Fruit fly (Drosophila melanogaster) whole organism, embryonic: ENCODE measurements around the gene CG7841.

Experiments
- Bgb ChIP-seq: fragments of 200-800 bp; sonication (Bioruptor generic); IDR thresholded peaks from 2 replicates; pipeline ENCODE4 v1.3.6; 2022; ENCODE audit warnings: missing biosample characterization, missing genetic modification characterization; ENCODE audit not compliant: partially characterized antibody
- CG10431 ChIP-seq: fragments of 200-800 bp; sonication (Bioruptor generic); optimal IDR thresholded peaks from 3 replicates; lab custom pipeline; 2018; ENCODE audit warnings: missing biosample characterization, mild to moderate bottlenecking, missing genetic modification characterization
- CG10462 ChIP-seq: fragments of 200-800 bp; sonication (Bioruptor generic); optimal IDR thresholded peaks from 2 replicates; lab custom pipeline; 2016; ENCODE audit warnings: missing biosample characterization, missing genetic modification characterization
- CG12071 ChIP-seq: fragments of 200-800 bp; sonication (Bioruptor generic); optimal IDR thresholded peaks from 3 replicates; lab custom pipeline; 2018; ENCODE audit warnings: missing biosample characterization, mild to moderate bottlenecking, missing genetic modification characterization
- CG12155 ChIP-seq: fragments of 200-800 bp; sonication (Bioruptor generic); optimal IDR thresholded peaks from 3 replicates; lab custom pipeline; 2016; ENCODE audit warnings: missing biosample characterization, missing genetic modification characterization
- CG12299 ChIP-seq: fragments of 200-800 bp; sonication (Bioruptor generic); optimal IDR thresholded peaks from 2 replicates; lab custom pipeline; 2018; ENCODE audit warnings: missing biosample characterization, mild to moderate bottlenecking, missing genetic modification characterization
- CG17568 ChIP-seq: fragments of 200-800 bp; sonication (Bioruptor generic); optimal IDR thresholded peaks from 2 replicates; lab custom pipeline; 2018; ENCODE audit warnings: missing biosample characterization, mild to moderate bottlenecking, missing genetic modification characterization, moderate library complexity
- CG17612 ChIP-seq: fragments of 200-800 bp; sonication (Bioruptor generic); IDR thresholded peaks from 2 replicates; pipeline ENCODE4 v1.3.6; 2022; ENCODE audit warnings: missing biosample characterization, missing genetic modification characterization
- CG1832 ChIP-seq: fragments of 200-800 bp; sonication (Bioruptor generic); optimal IDR thresholded peaks from 2 replicates; lab custom pipeline; 2017; ENCODE audit warnings: missing biosample characterization, mild to moderate bottlenecking, missing genetic modification characterization, inconsistent platforms
- CG30403 ChIP-seq: fragments of 200-800 bp; sonication (Bioruptor generic); optimal IDR thresholded peaks from 3 replicates; lab custom pipeline; 2016; ENCODE audit warnings: missing biosample characterization, missing genetic modification characterization
- CG3065 ChIP-seq: fragments of 200-800 bp; sonication (Bioruptor generic); optimal IDR thresholded peaks from 2 replicates; lab custom pipeline; 2016; ENCODE audit warnings: missing biosample characterization, missing genetic modification characterization
- CG33213 ChIP-seq: fragments of 200-800 bp; sonication (Bioruptor generic); optimal IDR thresholded peaks from 3 replicates; lab custom pipeline; 2016; ENCODE audit warnings: missing biosample characterization, missing genetic modification characterization
- CG34422 ChIP-seq: fragments of 200-800 bp; sonication (Bioruptor generic); IDR thresholded peaks from 3 replicates; pipeline ENCODE4 v1.3.6; 2022; ENCODE audit warnings: missing biosample characterization, missing genetic modification characterization
- CG4617 ChIP-seq: fragments of 200-800 bp; sonication (Bioruptor generic); optimal IDR thresholded peaks from 3 replicates; lab custom pipeline; 2016; ENCODE audit warnings: missing biosample characterization, missing genetic modification characterization, borderline replicate concordance
- CrebB ChIP-seq: fragments of 200-800 bp; sonication (Bioruptor generic); optimal IDR thresholded peaks from 3 replicates; lab custom pipeline; 2018; ENCODE audit warnings: missing biosample characterization, mild to moderate bottlenecking, missing genetic modification characterization
- D19A ChIP-seq: fragments of 200-800 bp; optimal IDR thresholded peaks from 3 replicates; lab custom pipeline; 2019; ENCODE audit warnings: missing biosample characterization, mild to moderate bottlenecking, missing genetic modification characterization, moderate library complexity
- Dbx ChIP-seq: fragments of 200-800 bp; sonication (Bioruptor generic); IDR thresholded peaks from 3 replicates; pipeline ENCODE4 v1.3.6; 2022; ENCODE audit warnings: missing biosample characterization, missing genetic modification characterization
- Dll ChIP-seq: fragments of 200-800 bp; sonication (Bioruptor generic); IDR thresholded peaks from 4 replicates; pipeline ENCODE4 v1.3.6; 2022; ENCODE audit warnings: missing biosample characterization, missing genetic modification characterization; ENCODE audit not compliant: partially characterized antibody
- Doc3 ChIP-seq: fragments of 200-800 bp; sonication (Bioruptor generic); IDR thresholded peaks from 3 replicates; pipeline ENCODE4 v1.3.6; 2022; ENCODE audit warnings: missing biosample characterization, missing genetic modification characterization; ENCODE audit not compliant: partially characterized antibody
- E2f1 ChIP-seq: fragments of 200-800 bp; sonication (Bioruptor generic); IDR thresholded peaks from 2 replicates; pipeline ENCODE4 v1.3.6; 2022; ENCODE audit warnings: missing biosample characterization, missing genetic modification characterization
- ERR ChIP-seq: fragments of 200-800 bp; sonication (Bioruptor generic); optimal IDR thresholded peaks from 2 replicates; lab custom pipeline; 2016; ENCODE audit warnings: missing biosample characterization, missing genetic modification characterization
- Fer1 ChIP-seq: fragments of 200-800 bp; sonication (Bioruptor generic); optimal IDR thresholded peaks from 2 replicates; lab custom pipeline; 2017; ENCODE audit warnings: missing biosample characterization, mild to moderate bottlenecking, missing genetic modification characterization
- HLH4C ChIP-seq: fragments of 200-800 bp; sonication (Bioruptor generic); IDR thresholded peaks from 3 replicates; pipeline ENCODE4 v1.3.6; 2022; ENCODE audit warnings: missing biosample characterization, missing genetic modification characterization; ENCODE audit not compliant: partially characterized antibody
- Hmx ChIP-seq: fragments of 200-800 bp; sonication (Bioruptor generic); optimal IDR thresholded peaks from 2 replicates; lab custom pipeline; 2016; ENCODE audit warnings: missing biosample characterization, missing genetic modification characterization
- MESR4 ChIP-seq: fragments of 200-800 bp; sonication (Bioruptor generic); optimal IDR thresholded peaks from 2 replicates; lab custom pipeline; 2018; ENCODE audit warnings: missing biosample characterization, mild to moderate bottlenecking, missing genetic modification characterization, moderate library complexity
- Optix ChIP-seq: fragments of 200-800 bp; sonication (Bioruptor generic); IDR thresholded peaks from 3 replicates; pipeline ENCODE4 v1.3.6; 2022; ENCODE audit warnings: missing biosample characterization, missing genetic modification characterization
- Sox100B ChIP-seq: fragments of 200-800 bp; sonication (Bioruptor generic); optimal IDR thresholded peaks from 3 replicates; lab custom pipeline; 2018; ENCODE audit warnings: missing biosample characterization, mild to moderate bottlenecking, missing genetic modification characterization
- Vsx1 ChIP-seq: fragments of 200-800 bp; sonication (Bioruptor generic); optimal IDR thresholded peaks from 2 replicates; lab custom pipeline; 2017; ENCODE audit warnings: missing biosample characterization, mild to moderate bottlenecking, missing genetic modification characterization, missing genetic modification reagents
- Xrp1 ChIP-seq: fragments of 200-800 bp; sonication (Bioruptor generic); IDR thresholded peaks from 2 replicates; pipeline ENCODE4 v1.3.6; 2022; ENCODE audit warnings: missing biosample characterization, missing genetic modification characterization
- bsh ChIP-seq, 2 experiments: fragments of 200-800 bp; sonication (Bioruptor generic); optimal IDR thresholded peaks; 2 replicates each; lab custom pipeline; 2017 to 2018; ENCODE audit warnings: mild to moderate bottlenecking in 2 of 2, missing biosample characterization in 2 of 2, missing genetic modification characterization in 2 of 2, moderate library complexity in 1 of 2
- chn ChIP-seq: fragments of 200-800 bp; sonication (Bioruptor generic); optimal IDR thresholded peaks from 2 replicates; lab custom pipeline; 2016; ENCODE audit warnings: missing biosample characterization, missing genetic modification characterization
- crc ChIP-seq: fragments of 200-800 bp; sonication (Bioruptor generic); optimal IDR thresholded peaks from 2 replicates; lab custom pipeline; 2016; ENCODE audit warnings: missing biosample characterization, missing genetic modification characterization
- crp ChIP-seq, 2 experiments: fragments of 200-800 bp; sonication (Bioruptor generic); optimal IDR thresholded peaks; 2 replicates in 1 of 2; 3 replicates in 1 of 2; lab custom pipeline; 2017; ENCODE audit warnings: missing biosample characterization in 2 of 2, missing genetic modification characterization in 2 of 2, mild to moderate bottlenecking in 1 of 2, moderate library complexity in 1 of 2
- dmrt11E ChIP-seq: fragments of 200-800 bp; sonication (Bioruptor generic); optimal IDR thresholded peaks from 3 replicates; lab custom pipeline; 2018; ENCODE audit warnings: missing biosample characterization, mild to moderate bottlenecking, missing genetic modification characterization, moderate library complexity
- esg ChIP-seq: fragments of 200-800 bp; sonication (Bioruptor generic); conservative IDR thresholded peaks from 2 replicates; pipeline ENCODE4 v1.3.6; 2022; ENCODE audit warnings: missing biosample characterization, missing genetic modification characterization
- ftz-f1 ChIP-seq: fragments of 200-800 bp; sonication (Bioruptor generic); optimal IDR thresholded peaks from 2 replicates; lab custom pipeline; 2016; ENCODE audit warnings: missing biosample characterization, missing genetic modification characterization
- fu2 ChIP-seq: fragments of 200-800 bp; sonication (Bioruptor generic); optimal IDR thresholded peaks from 2 replicates; lab custom pipeline; 2016; ENCODE audit warnings: missing biosample characterization, missing genetic modification characterization
- insv ChIP-seq, 2 experiments: fragments of 200-800 bp; sonication (Bioruptor generic); optimal IDR thresholded peaks; 3 replicates each; lab custom pipeline; 2016 to 2018; ENCODE audit warnings: missing biosample characterization in 2 of 2, missing genetic modification characterization in 2 of 2
- inv ChIP-seq: fragments of 200-800 bp; sonication (Bioruptor generic); IDR thresholded peaks from 2 replicates; pipeline ENCODE4 v1.3.6; 2022; ENCODE audit warnings: missing biosample characterization, missing genetic modification characterization; ENCODE audit not compliant: partially characterized antibody
- kay ChIP-seq: fragments of 200-800 bp; sonication (Bioruptor generic); optimal IDR thresholded peaks from 2 replicates; lab custom pipeline; 2016; ENCODE audit warnings: missing biosample characterization, missing genetic modification characterization
- lilli ChIP-seq: fragments of 200-800 bp; sonication (Bioruptor generic); optimal IDR thresholded peaks from 3 replicates; lab custom pipeline; 2016; ENCODE audit warnings: missing biosample characterization, missing genetic modification characterization
- lmd ChIP-seq: fragments of 200-800 bp; sonication (Bioruptor generic); IDR thresholded peaks from 2 replicates; pipeline ENCODE4 v1.3.6; 2022; ENCODE audit warnings: missing biosample characterization, missing genetic modification characterization
- mirr ChIP-seq: fragments of 200-800 bp; sonication (Bioruptor generic); optimal IDR thresholded peaks from 3 replicates; lab custom pipeline; 2018; ENCODE audit warnings: missing biosample characterization, mild to moderate bottlenecking, missing genetic modification characterization
- pita ChIP-seq: fragments of 200-800 bp; sonication (Bioruptor generic); optimal IDR thresholded peaks from 2 replicates; lab custom pipeline; 2017; ENCODE audit warnings: missing biosample characterization, mild to moderate bottlenecking, missing genetic modification characterization
- shn ChIP-seq: fragments of 200-800 bp; sonication (Bioruptor generic); optimal IDR thresholded peaks from 3 replicates; lab custom pipeline; 2016; ENCODE audit warnings: missing biosample characterization, missing genetic modification characterization
- slou ChIP-seq: fragments of 200-800 bp; sonication (Bioruptor generic); optimal IDR thresholded peaks from 3 replicates; lab custom pipeline; 2016; ENCODE audit warnings: missing biosample characterization, missing genetic modification characterization
- wek ChIP-seq: fragments of 200-800 bp; sonication (Bioruptor generic); optimal IDR thresholded peaks from 3 replicates; lab custom pipeline; 2018; ENCODE audit warnings: missing biosample characterization, mild to moderate bottlenecking, missing genetic modification characterization, moderate library complexity
- zf30C ChIP-seq: fragments of 200-800 bp; sonication (Bioruptor generic); optimal IDR thresholded peaks from 3 replicates; lab custom pipeline; 2018; ENCODE audit warnings: missing biosample characterization, mild to moderate bottlenecking, missing genetic modification characterization
- zfh2 ChIP-seq: fragments of 200-800 bp; sonication (Bioruptor generic); optimal IDR thresholded peaks from 2 replicates; lab custom pipeline; 2016; ENCODE audit warnings: missing biosample characterization, missing genetic modification characterization

CG7841 gene

dm6 chr3L:15553993-15554644 is 46.1 kb upstream of the CG7841 start, which contains the start of gene AGO2 (continued):
- TF ChIP-seq CG33213 (GFP tag; lab: Kevin White, UChicago): no peak
- peak; percentile 30 for TF ChIP-seq CrebB (tag; lab: Kevin White, UChicago)
- TF ChIP-seq CG34422 (GFP tag; lab: Robert Waterston, UW): peak; percentile 76; the same call in 1 of the 3 replicates
- TF ChIP-seq mirr (GFP tag; lab: Kevin White, UChicago): peak; percentile 32
- peak; percentile 29 for TF ChIP-seq fu2
- TF ChIP-seq wek (GFP tag; lab: Kevin White, UChicago): peak; percentile 17
- TF ChIP-seq CG12071: no peak
- no peak for TF ChIP-seq ERR
- TF ChIP-seq CG1832 (GFP tag; lab: Kevin White, UChicago): no peak
- TF ChIP-seq CG12299 (tag; lab: Kevin White, UChicago): peak; percentile 24
- TF ChIP-seq Sox100B (GFP tag; lab: Kevin White, UChicago): no peak
- peak; percentile 13 for TF ChIP-seq Fer1 (GFP tag; lab: Kevin White, UChicago)
- TF ChIP-seq zfh2: peak; percentile 9
- TF ChIP-seq inv (GFP tag; lab: Robert Waterston, UW): peak; percentile 59; the same call in 1 of the 2 replicates
- TF ChIP-seq CG30403: peak; percentile 21
- no peak for TF ChIP-seq crc
- TF ChIP-seq esg: no peak
- peak; percentile 93 for TF ChIP-seq CG4617 (GFP tag; lab: Kevin White, UChicago)
- peak; percentile 1 for TF ChIP-seq shn (GFP tag; lab: Kevin White, UChicago)
- peak; percentile 82 for TF ChIP-seq Bgb (GFP tag; lab: Robert Waterston, UW)
- peak; percentile 99 for TF ChIP-seq MESR4 (GFP tag; lab: Kevin White, UChicago)
- no peak for TF ChIP-seq chn
- TF ChIP-seq Doc3 (GFP tag; lab: Robert Waterston, UW): peak; percentile 45; the same call in 1 of the 3 replicates
- TF ChIP-seq CG10462: no peak
- TF ChIP-seq D19A (tag; lab: Kevin White, UChicago): no peak
- no peak for TF ChIP-seq Optix
- TF ChIP-seq CG17568 (GFP tag; lab: Kevin White, UChicago): peak; percentile 61
- no peak for TF ChIP-seq dmrt11E (tag; lab: Kevin White, UChicago)
- no peak for TF ChIP-seq CG3065 (GFP tag; lab: Kevin White, UChicago)
- no peak for TF ChIP-seq lmd (GFP tag; lab: Robert Waterston, UW)
- peak; percentile 30 for TF ChIP-seq lilli (GFP tag; lab: Kevin White, UChicago)
- TF ChIP-seq zf30C: no peak
- peak in 1 of 2 experiments; percentile 33 for TF ChIP-seq insv (GFP tag; optimal IDR thresholded peaks at IDR 0.05; lab: Kevin White, UChicago)
- TF ChIP-seq CG12155: no peak
- TF ChIP-seq Xrp1 (GFP tag; lab: Robert Waterston, UW): peak; percentile 41; the same call in 1 of the 2 replicates
- peak; percentile 61 for TF ChIP-seq CG10431 (GFP tag; lab: Kevin White, UChicago)
- no peak for TF ChIP-seq Hmx (GFP tag; lab: Kevin White, UChicago)
- peak; percentile 91 for TF ChIP-seq kay
- TF ChIP-seq crp (GFP tag; optimal IDR thresholded peaks at IDR 0.05; lab: Kevin White, UChicago): peak in 1 of 2 experiments; percentile 26
- no peak for TF ChIP-seq ftz-f1
- TF ChIP-seq bsh (GFP tag; optimal IDR thresholded peaks at IDR 0.05; lab: Kevin White, UChicago): no peak
- no peak for TF ChIP-seq Vsx1 (GFP tag; lab: Kevin White, UChicago)
- TF ChIP-seq slou (GFP tag; lab: Kevin White, UChicago): no peak
- peak; percentile 77 for TF ChIP-seq HLH4C (GFP tag; lab: Robert Waterston, UW)
- 0 out of 3 replicates have a peak, but pooled peaks have one; percentile 34 for TF ChIP-seq Dbx (GFP tag; lab: Robert Waterston, UW)
- no peak for TF ChIP-seq E2f1
- TF ChIP-seq Dll (GFP tag; lab: Robert Waterston, UW): peak; percentile 73
- peak; percentile 62 for TF ChIP-seq pita (GFP tag; lab: Kevin White, UChicago)
- TF ChIP-seq CG17612 (GFP tag; lab: Robert Waterston, UW): no peak
